Worm (Caenorhabditis elegans) whole organism, L4 larva: ENCODE results near the gene ceh-54.

Source experiments
- F10B5.3 ChIP-seq: sonication (generic microtip); optimal IDR thresholded peaks from 2 replicates; lab custom pipeline; 2016; ENCODE audit warnings: mild to moderate bottlenecking, missing genetic modification characterization, missing compliant biosample characterization
- F37D6.2 ChIP-seq: sonication (generic microtip); optimal IDR thresholded peaks from 2 replicates; lab custom pipeline; 2016; ENCODE audit warnings: mild to moderate bottlenecking, missing genetic modification characterization, missing compliant biosample characterization
- T26A8.4 ChIP-seq: fragments of 200-800 bp; sonication (Bioruptor generic); IDR thresholded peaks from 2 replicates; pipeline ENCODE4 v1.3.6; 2022; ENCODE audit warnings: missing genetic modification characterization, missing compliant biosample characterization
- Y105C5A.15 ChIP-seq: fragments of 200-800 bp; sonication (Bioruptor generic); IDR thresholded peaks from 2 replicates; pipeline ENCODE4 v1.3.6; 2022; ENCODE audit warnings: missing genetic modification characterization, missing compliant biosample characterization
- aha-1 ChIP-seq: fragments of 150-350 bp; peaks from one replicate; lab custom pipeline; 2014; ENCODE audit warnings: missing biosample characterization, missing genetic modification characterization
- ceh-32 ChIP-seq: sonication (generic microtip); optimal IDR thresholded peaks from 2 replicates; lab custom pipeline; 2016; ENCODE audit warnings: mild to moderate bottlenecking, missing genetic modification characterization, missing compliant biosample characterization; ENCODE audit not compliant: poor library complexity
- daf-16 ChIP-seq, 3 experiments: sonication (generic microtip); optimal IDR thresholded peaks; 2 replicates each; lab custom pipeline; 2016 to 2017; ENCODE audit warnings: missing genetic modification characterization in 3 of 3, missing genetic modification reagents in 3 of 3, mild to moderate bottlenecking in 2 of 3, missing compliant biosample characterization in 2 of 3, missing biosample characterization in 1 of 3, moderate library complexity in 1 of 3
- dmd-8 ChIP-seq: fragments of 200-800 bp; sonication (Bioruptor generic); IDR thresholded peaks from 2 replicates; pipeline ENCODE4 v1.3.6; 2022; ENCODE audit warnings: missing genetic modification characterization, missing compliant biosample characterization
- dpl-1 ChIP-seq: fragments of 150-350 bp; optimal IDR thresholded peaks from 2 replicates; lab custom pipeline; 2014; ENCODE audit warnings: missing biosample characterization, missing genetic modification reagents, missing genetic modification characterization
- egl-27 ChIP-seq: sonication (generic microtip); optimal IDR thresholded peaks from 3 replicates; lab custom pipeline; 2017; ENCODE audit warnings: missing biosample characterization, missing genetic modification reagents, missing genetic modification characterization
- egl-43 ChIP-seq: fragments of 200-800 bp; sonication (Bioruptor generic); IDR thresholded peaks from 2 replicates; pipeline ENCODE4 v1.3.6; 2022; ENCODE audit warnings: missing genetic modification reagents, missing genetic modification characterization, missing compliant biosample characterization
- fos-1 ChIP-seq: fragments of 150-350 bp; optimal IDR thresholded peaks from 2 replicates; lab custom pipeline; 2014; ENCODE audit warnings: missing biosample characterization, missing genetic modification characterization
- gei-8 ChIP-seq: fragments of 200-800 bp; sonication (Bioruptor generic); optimal IDR thresholded peaks from 2 replicates; lab custom pipeline; 2018; ENCODE audit warnings: mild to moderate bottlenecking, missing genetic modification characterization, missing compliant biosample characterization
- hif-1 ChIP-seq, 2 experiments: sonication (generic microtip); optimal IDR thresholded peaks; 2 replicates each; lab custom pipeline; 2016 to 2017; ENCODE audit warnings: missing compliant biosample characterization in 2 of 2, missing genetic modification characterization in 2 of 2, missing genetic modification reagents in 2 of 2, missing genotype in 2 of 2, mild to moderate bottlenecking in 1 of 2
- hlh-11 ChIP-seq: fragments of 200-800 bp; sonication (Bioruptor generic); optimal IDR thresholded peaks from 2 replicates; lab custom pipeline; 2018; ENCODE audit warnings: mild to moderate bottlenecking, missing genetic modification characterization, missing compliant biosample characterization
- lin-1 ChIP-seq: fragments of 200-800 bp; sonication (Bioruptor generic); IDR thresholded peaks from 2 replicates; pipeline ENCODE4 v1.3.6; 2022; ENCODE audit warnings: missing genetic modification reagents, missing genetic modification characterization, missing compliant biosample characterization
- lin-13 ChIP-seq: fragments of 150-350 bp; optimal IDR thresholded peaks from 2 replicates; lab custom pipeline; 2014; ENCODE audit warnings: missing biosample characterization, missing genetic modification reagents, missing genetic modification characterization
- madf-9 ChIP-seq: fragments of 200-800 bp; sonication (Bioruptor generic); conservative IDR thresholded peaks from 2 replicates; pipeline ENCODE4 v1.3.6; 2022; ENCODE audit warnings: missing genetic modification reagents, missing genetic modification characterization, missing compliant biosample characterization
- mdt-29 ChIP-seq: fragments of 200-800 bp; sonication (Bioruptor generic); IDR thresholded peaks from 2 replicates; pipeline ENCODE4 v1.3.6; 2022; ENCODE audit warnings: missing genetic modification reagents, missing genetic modification characterization, missing compliant biosample characterization
- mep-1 ChIP-seq: fragments of 150-350 bp; sonication (generic microtip); optimal IDR thresholded peaks from 3 replicates; lab custom pipeline; 2014; ENCODE audit warnings: missing biosample characterization, missing genetic modification characterization
- nhr-237 ChIP-seq: sonication (generic microtip); optimal IDR thresholded peaks from 2 replicates; lab custom pipeline; 2017; ENCODE audit warnings: missing biosample characterization, missing genetic modification characterization
- nhr-48 ChIP-seq: sonication (generic microtip); optimal IDR thresholded peaks from 2 replicates; lab custom pipeline; 2016; ENCODE audit warnings: mild to moderate bottlenecking, missing genetic modification characterization, missing compliant biosample characterization
- php-3 ChIP-seq: fragments of 200-800 bp; sonication (Bioruptor generic); IDR thresholded peaks from 2 replicates; pipeline ENCODE4 v1.3.6; 2022; ENCODE audit warnings: missing genetic modification reagents, missing genetic modification characterization, missing compliant biosample characterization
- rbr-2 ChIP-seq: sonication (generic microtip); optimal IDR thresholded peaks from 2 replicates; lab custom pipeline; 2016; ENCODE audit warnings: missing genotype, missing genetic modification characterization, missing compliant biosample characterization
- saeg-2 ChIP-seq: fragments of 200-800 bp; sonication (Bioruptor generic); IDR thresholded peaks from 2 replicates; pipeline ENCODE4 v1.3.6; 2022; ENCODE audit warnings: missing genetic modification reagents, missing genetic modification characterization, missing compliant biosample characterization
- skn-1 ChIP-seq: fragments of 150-350 bp; optimal IDR thresholded peaks from 2 replicates; lab custom pipeline; 2014; ENCODE audit warnings: missing biosample characterization, missing genetic modification characterization
- spr-3 ChIP-seq: fragments of 200-800 bp; sonication (Bioruptor generic); optimal IDR thresholded peaks from 2 replicates; lab custom pipeline; 2018; ENCODE audit warnings: mild to moderate bottlenecking, missing genetic modification characterization, missing compliant biosample characterization
- tra-1 ChIP-seq: fragments of 200-800 bp; sonication (Bioruptor generic); IDR thresholded peaks from 2 replicates; pipeline ENCODE4 v1.3.6; 2022; ENCODE audit warnings: missing genetic modification reagents, missing genetic modification characterization, missing compliant biosample characterization
- unc-130 ChIP-seq: sonication (generic microtip); optimal IDR thresholded peaks from 2 replicates; lab custom pipeline; 2016; ENCODE audit warnings: missing genetic modification reagents, missing genetic modification characterization, missing compliant biosample characterization
- unc-62 ChIP-seq, 3 experiments: fragments of 150-350 bp in 1 of 3; sonication (generic microtip); optimal IDR thresholded peaks in 2 of 3; peaks in 1 of 3; 1 replicate in 1 of 3; 2 replicates in 2 of 3; lab custom pipeline; 2014 to 2017; ENCODE audit warnings: missing biosample characterization in 3 of 3, missing genetic modification characterization in 3 of 3, missing genetic modification reagents in 3 of 3, missing genotype in 1 of 3
- ztf-11 ChIP-seq: fragments of 150-350 bp; optimal IDR thresholded peaks from 2 replicates; lab custom pipeline; 2014; ENCODE audit warnings: missing biosample characterization, missing genetic modification characterization

Gene ceh-54

ce11 chrX:6160427-6160826 lies 33.6 kb downstream of the ceh-54 start, which contains the start of gene odd-2:
Gene odd-2, minus strand, starts transcription at chrX:6160527.
- TF ChIP-seq php-3 (GFP tag; lab: Robert Waterston, UW) (no peak), egl-27 (tag; lab: Kevin White, UChicago) (no peak), aha-1 (tag; lab: Kevin White, UChicago) (peak; percentile 66), nhr-48 (tag; lab: Kevin White, UChicago) (no peak)

- no peak for TF ChIP-seq nhr-237
- TF ChIP-seq unc-62 (GFP tag; optimal IDR thresholded peaks at IDR 0.05 in 1 of 2; lab: Kevin White, UChicago), result peak in 1 of 2 experiments; percentile 91
- TF ChIP-seq unc-62 (tag; optimal IDR thresholded peaks at IDR 0.05; lab: Kevin White, UChicago), result no peak
- TF ChIP-seq madf-9 (GFP tag; lab: Robert Waterston, UW), result no peak
Measured at ce11 chrX:6159562-6159961, 34.5 kb downstream of the ceh-54 start.

- no peak for TF ChIP-seq mep-1 (tag; lab: Kevin White, UChicago)
- TF ChIP-seq ceh-32, result no peak
- peak; percentile 39 for TF ChIP-seq aha-1 (tag; lab: Kevin White, UChicago)
- no peak for TF ChIP-seq egl-43 (GFP tag; lab: Robert Waterston, UW)
Measured at ce11 chrX:6157411-6157916, 36.6 kb downstream of the ceh-54 start.

- TF ChIP-seq F37D6.2 (tag; lab: Kevin White, UChicago), result no peak
- no peak for TF ChIP-seq dpl-1 (GFP tag; lab: Kevin White, UChicago)
- no peak for TF ChIP-seq lin-1
- no peak for TF ChIP-seq mdt-29 (GFP tag; lab: Robert Waterston, UW)
- TF ChIP-seq ceh-32, result no peak
- no peak for TF ChIP-seq Y105C5A.15 (GFP tag; lab: Robert Waterston, UW)
- TF ChIP-seq lin-13, result no peak
- no peak for TF ChIP-seq egl-43 (GFP tag; lab: Robert Waterston, UW)
- TF ChIP-seq hif-1 (tag; optimal IDR thresholded peaks at IDR 0.05; lab: Kevin White, UChicago), result no peak
- TF ChIP-seq nhr-48 (tag; lab: Kevin White, UChicago), result no peak
- TF ChIP-seq rbr-2, result no peak
- no peak for TF ChIP-seq ztf-11
- TF ChIP-seq dmd-8, result no peak
- no peak for TF ChIP-seq unc-130 (GFP tag; lab: Kevin White, UChicago)
- TF ChIP-seq T26A8.4 (GFP tag; lab: Robert Waterston, UW), result no peak
Measured at ce11 chrX:6155436-6155835, 38.6 kb downstream of the ceh-54 start.

ce11 chrX:6150949-6151519 lies 43.0 kb downstream of the ceh-54 start:
- TF ChIP-seq F10B5.3 (tag; lab: Kevin White, UChicago) (no peak), unc-130 (GFP tag; lab: Kevin White, UChicago) (no peak), spr-3 (GFP tag; lab: Kevin White, UChicago) (no peak), gei-8 (GFP tag; lab: Kevin White, UChicago) (no peak), fos-1 (no peak), saeg-2 (GFP tag; lab: Robert Waterston, UW) (no peak), mdt-29 (GFP tag; lab: Robert Waterston, UW) (no peak), daf-16 (GFP tag; optimal IDR thresholded peaks at IDR 0.05; lab: Kevin White, UChicago) (peak in 1 of 2 experiments; percentile 41), daf-16 (tag; optimal IDR thresholded peaks at IDR 0.05; lab: Kevin White, UChicago) (no peak), egl-43 (GFP tag; lab: Robert Waterston, UW) (no peak), tra-1 (no peak), unc-62 (GFP tag; optimal IDR thresholded peaks at IDR 0.05 in 1 of 2; lab: Kevin White, UChicago) (peak in 1 of 2 experiments; percentile 60), unc-62 (tag; optimal IDR thresholded peaks at IDR 0.05; lab: Kevin White, UChicago) (no peak), hlh-11 (tag; lab: Kevin White, UChicago) (peak; percentile 37), skn-1 (no peak)
